Fruit fly (Drosophila melanogaster) whole organism, pupa: ENCODE data around the gene CG6576.

Experiments used
- CG10348 ChIP-seq: fragments of 200-800 bp; sonication (Bioruptor generic); IDR thresholded peaks from 2 replicates; pipeline ENCODE4 v1.3.6; 2022; ENCODE audit warnings: missing biosample characterization, missing genetic modification characterization
- CG12605 ChIP-seq: fragments of 200-800 bp; sonication (Bioruptor generic); IDR thresholded peaks from 2 replicates; pipeline ENCODE4 v1.3.6; 2022; ENCODE audit warnings: missing biosample characterization, missing genetic modification characterization
- CG13204 ChIP-seq: fragments of 200-800 bp; sonication (Bioruptor generic); optimal IDR thresholded peaks from 2 replicates; lab custom pipeline; 2018; ENCODE audit warnings: missing biosample characterization, mild to moderate bottlenecking, missing genetic modification characterization, moderate library complexity
- CG14655 ChIP-seq: fragments of 200-800 bp; sonication (Bioruptor generic); optimal IDR thresholded peaks from 3 replicates; lab custom pipeline; 2017; ENCODE audit warnings: mild to moderate bottlenecking, missing biosample characterization, missing genetic modification reagents, missing genetic modification characterization
- CG15710 ChIP-seq: fragments of 200-800 bp; sonication (Bioruptor generic); optimal IDR thresholded peaks from 2 replicates; lab custom pipeline; 2018; ENCODE audit warnings: missing biosample characterization, mild to moderate bottlenecking, missing genetic modification characterization, moderate library complexity
- CG17806 ChIP-seq: fragments of 200-800 bp; sonication (Bioruptor generic); optimal IDR thresholded peaks from 2 replicates; lab custom pipeline; 2018; ENCODE audit warnings: missing biosample characterization, mild to moderate bottlenecking, missing genetic modification characterization, moderate library complexity
- CG32121 ChIP-seq: fragments of 200-800 bp; sonication (Bioruptor generic); IDR thresholded peaks from 2 replicates; pipeline ENCODE4 v1.3.6; 2022; ENCODE audit warnings: missing biosample characterization, missing genetic modification characterization
- CG34367 ChIP-seq: fragments of 200-800 bp; sonication (Bioruptor generic); optimal IDR thresholded peaks from 2 replicates; lab custom pipeline; 2018; ENCODE audit warnings: missing biosample characterization, mild to moderate bottlenecking, missing genetic modification characterization
- CG4496 ChIP-seq: fragments of 200-800 bp; sonication (Bioruptor generic); IDR thresholded peaks from 3 replicates; pipeline ENCODE4 v1.3.6; 2022; ENCODE audit warnings: missing biosample characterization, missing genetic modification characterization
- CG8159 ChIP-seq: fragments of 200-800 bp; sonication (Bioruptor generic); optimal IDR thresholded peaks from 3 replicates; lab custom pipeline; 2018; ENCODE audit warnings: missing biosample characterization, mild to moderate bottlenecking, missing genetic modification characterization, moderate library complexity
- CG8301 ChIP-seq: fragments of 200-800 bp; sonication (Bioruptor generic); optimal IDR thresholded peaks from 2 replicates; lab custom pipeline; 2018; ENCODE audit warnings: missing biosample characterization, mild to moderate bottlenecking, missing genetic modification characterization
- CG9948 ChIP-seq: fragments of 200-800 bp; sonication (Bioruptor generic); optimal IDR thresholded peaks from 2 replicates; lab custom pipeline; 2018; ENCODE audit warnings: missing biosample characterization, mild to moderate bottlenecking, missing genetic modification characterization, moderate library complexity
- D1 ChIP-seq: fragments of 200-800 bp; sonication (Bioruptor generic); optimal IDR thresholded peaks from 2 replicates; lab custom pipeline; 2018; ENCODE audit warnings: missing biosample characterization, mild to moderate bottlenecking, missing genetic modification characterization, moderate library complexity
- EcR ChIP-seq: fragments of 200-800 bp; sonication (Bioruptor generic); optimal IDR thresholded peaks from 3 replicates; lab custom pipeline; 2019; ENCODE audit warnings: missing biosample characterization, missing genetic modification characterization, mild to moderate bottlenecking, moderate library complexity, missing genetic modification reagents
- Ets98B ChIP-seq: fragments of 200-800 bp; sonication (Bioruptor generic); IDR thresholded peaks from 2 replicates; pipeline ENCODE4 v1.3.6; 2022; ENCODE audit warnings: missing biosample characterization, missing genetic modification characterization
- Pif1A ChIP-seq: fragments of 200-800 bp; sonication (Bioruptor generic); optimal IDR thresholded peaks from 3 replicates; lab custom pipeline; 2016; ENCODE audit warnings: missing biosample characterization, missing genetic modification characterization
- Pif1B ChIP-seq: fragments of 200-800 bp; sonication (Bioruptor generic); optimal IDR thresholded peaks from 3 replicates; lab custom pipeline; 2016; ENCODE audit warnings: missing biosample characterization, missing genetic modification characterization
- Snoo ChIP-seq: fragments of 200-800 bp; sonication (Bioruptor generic); optimal IDR thresholded peaks from 3 replicates; lab custom pipeline; 2017; ENCODE audit warnings: missing biosample characterization, mild to moderate bottlenecking, missing genetic modification characterization, inconsistent platforms
- fd96Ca ChIP-seq: fragments of 200-800 bp; sonication (Bioruptor generic); IDR thresholded peaks from 3 replicates; pipeline ENCODE4 v1.3.6; 2022; ENCODE audit warnings: missing biosample characterization, missing genetic modification characterization
- gl ChIP-seq: fragments of 200-800 bp; sonication (Bioruptor generic); optimal IDR thresholded peaks from 2 replicates; lab custom pipeline; 2018; ENCODE audit warnings: missing biosample characterization, mild to moderate bottlenecking, missing genetic modification characterization
- rn ChIP-seq: fragments of 200-800 bp; sonication (Bioruptor generic); IDR thresholded peaks from 2 replicates; pipeline ENCODE4 v1.3.6; 2022; ENCODE audit warnings: missing biosample characterization, missing genetic modification characterization

Gene CG6576

dm6 chr3L:8781993-8782392 lies 26.2 kb downstream of the CG6576 start:
- TF ChIP-seq CG4496 (GFP tag; lab: Robert Waterston, UW) = peak; percentile 56; the same call in 2 of the 3 replicates
- TF ChIP-seq CG14655 (GFP tag; lab: Kevin White, UChicago) = peak; percentile 73
- no peak for TF ChIP-seq CG13204 (GFP tag; lab: Kevin White, UChicago)
- TF ChIP-seq CG32121 (GFP tag; lab: Robert Waterston, UW) = 0 out of 2 replicates have a peak, but pooled peaks have one; percentile 20
- TF ChIP-seq Snoo (tag; lab: Kevin White, UChicago) = no peak
- peak; percentile 38; the same call in 1 of the 2 replicates for TF ChIP-seq Ets98B
- peak; percentile 41; the same call in 1 of the 2 replicates for TF ChIP-seq rn (GFP tag; lab: Robert Waterston, UW)
- TF ChIP-seq CG8301 (tag; lab: Kevin White, UChicago) = peak; percentile 84
- TF ChIP-seq Pif1B (GFP tag; lab: Kevin White, UChicago) = peak; percentile 14
- TF ChIP-seq Pif1A = peak; percentile 56
- peak; percentile 30 for TF ChIP-seq CG17806

- TF ChIP-seq CG4496 (GFP tag; lab: Robert Waterston, UW) (0 out of 3 replicates have a peak, but pooled peaks have one; percentile 25), CG9948 (tag; lab: Kevin White, UChicago) (no peak), CG14655 (GFP tag; lab: Kevin White, UChicago) (peak; percentile 28), CG12605 (peak; percentile 32; the same call in 1 of the 2 replicates), Pif1B (GFP tag; lab: Kevin White, UChicago) (no peak), CG32121 (GFP tag; lab: Robert Waterston, UW) (no peak), CG8301 (tag; lab: Kevin White, UChicago) (peak; percentile 21), Pif1A (no peak), EcR (GFP tag; lab: Kevin White, UChicago) (no peak), fd96Ca (GFP tag; lab: Robert Waterston, UW) (no peak), CG8159 (tag; lab: Kevin White, UChicago) (no peak), CG10348 (GFP tag; lab: Robert Waterston, UW) (no peak), Ets98B (peak; percentile 16; the same call in 1 of the 2 replicates)
Observed at dm6 chr3L:8783299-8783698, 27.5 kb downstream of the CG6576 start.

- no peak for TF ChIP-seq gl (tag; lab: Kevin White, UChicago)
- no peak for TF ChIP-seq CG14655 (GFP tag; lab: Kevin White, UChicago)
- no peak for TF ChIP-seq CG34367 (tag; lab: Kevin White, UChicago)
- TF ChIP-seq, all 21 proteins: peak for 0
Observed at dm6 chr3L:8787240-8787639, 31.5 kb downstream of the CG6576 start.

- TF ChIP-seq D1 (tag; lab: Kevin White, UChicago) = no peak
- TF ChIP-seq fd96Ca (GFP tag; lab: Robert Waterston, UW) = no peak
- no peak for TF ChIP-seq CG8301 (tag; lab: Kevin White, UChicago)
- no peak for TF ChIP-seq CG14655 (GFP tag; lab: Kevin White, UChicago)
- no peak for TF ChIP-seq Snoo (tag; lab: Kevin White, UChicago)
- no peak for TF ChIP-seq Pif1B (GFP tag; lab: Kevin White, UChicago)
- no peak for TF ChIP-seq rn (GFP tag; lab: Robert Waterston, UW)
- no peak for TF ChIP-seq CG12605
- no peak for TF ChIP-seq CG34367 (tag; lab: Kevin White, UChicago)
- TF ChIP-seq Ets98B = no peak
- no peak for TF ChIP-seq CG10348 (GFP tag; lab: Robert Waterston, UW)
- TF ChIP-seq CG9948 (tag; lab: Kevin White, UChicago) = no peak
- TF ChIP-seq CG8159 (tag; lab: Kevin White, UChicago) = no peak
- no peak for TF ChIP-seq CG17806
- TF ChIP-seq CG15710 = no peak
- no peak for TF ChIP-seq Pif1A
Observed at dm6 chr3L:8787701-8788100, 31.9 kb downstream of the CG6576 start.

- TF ChIP-seq CG13204 (GFP tag; lab: Kevin White, UChicago) (no peak), CG17806 (no peak), fd96Ca (GFP tag; lab: Robert Waterston, UW) (no peak), rn (GFP tag; lab: Robert Waterston, UW) (no peak), CG15710 (no peak), CG12605 (no peak), CG8301 (tag; lab: Kevin White, UChicago) (no peak), CG10348 (GFP tag; lab: Robert Waterston, UW) (no peak), D1 (tag; lab: Kevin White, UChicago) (no peak), CG9948 (tag; lab: Kevin White, UChicago) (no peak), CG4496 (GFP tag; lab: Robert Waterston, UW) (no peak), CG32121 (GFP tag; lab: Robert Waterston, UW) (no peak), Pif1A (no peak), CG8159 (tag; lab: Kevin White, UChicago) (no peak), EcR (GFP tag; lab: Kevin White, UChicago) (no peak), Ets98B (no peak), gl (tag; lab: Kevin White, UChicago) (no peak)
Observed at dm6 chr3L:8788445-8788844, 32.7 kb downstream of the CG6576 start, which contains the start of gene Acbp5. TSS of gene Acbp5 (minus strand) at chr3L:8788545.

dm6 chr3L:8798129-8798528 lies 42.3 kb downstream of the CG6576 start:
- TF ChIP-seq CG10348 (GFP tag; lab: Robert Waterston, UW) (no peak), D1 (tag; lab: Kevin White, UChicago) (no peak), CG34367 (tag; lab: Kevin White, UChicago) (no peak), CG15710 (no peak), Pif1B (GFP tag; lab: Kevin White, UChicago) (no peak), CG14655 (GFP tag; lab: Kevin White, UChicago) (no peak), CG12605 (no peak), rn (GFP tag; lab: Robert Waterston, UW) (no peak), fd96Ca (GFP tag; lab: Robert Waterston, UW) (no peak), Pif1A (no peak), Snoo (tag; lab: Kevin White, UChicago) (no peak), EcR (GFP tag; lab: Kevin White, UChicago) (no peak), CG9948 (tag; lab: Kevin White, UChicago) (no peak), CG32121 (GFP tag; lab: Robert Waterston, UW) (no peak)
